Worm (Caenorhabditis elegans): ENCODE data around the gene Y82E9BR.5.

DNA sequence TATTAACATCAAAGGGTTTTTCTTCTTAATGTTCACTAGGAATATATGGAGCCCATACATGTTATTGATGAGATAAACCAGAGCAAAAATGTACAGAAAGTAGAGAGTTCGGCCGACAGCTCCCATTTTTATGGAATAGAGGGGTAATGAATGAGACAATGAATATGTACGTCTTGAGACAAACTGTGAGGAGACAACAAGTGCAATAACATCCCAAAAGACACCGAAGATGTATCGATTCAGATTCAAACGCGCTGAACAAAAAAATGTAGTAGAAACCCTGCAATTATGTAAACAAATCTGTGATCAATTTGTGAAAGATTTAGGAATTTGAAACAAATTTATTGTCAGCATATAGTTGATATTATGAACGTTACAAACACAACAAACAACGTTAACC lies 37.2 kb upstream of the Y82E9BR.5 start:
- TF ChIP-seq nhr-77 (tag; optimal IDR thresholded peaks at IDR 0.05) = no peak
- no peak for TF ChIP-seq aly-2 (tag; optimal IDR thresholded peaks at IDR 0.05)
- TF ChIP-seq nhr-25 (tag; optimal IDR thresholded peaks at IDR 0.05) = no peak
- no peak for TF ChIP-seq ama-1 (optimal IDR thresholded peaks at IDR 0.05)
- TF ChIP-seq dmd-4 (tag; optimal IDR thresholded peaks at IDR 0.05) = no peak
- no peak for TF ChIP-seq unc-62 (GFP tag; optimal IDR thresholded peaks at IDR 0.05)
- TF ChIP-seq elt-3 (tag; optimal IDR thresholded peaks at IDR 0.05) = no peak
- TF ChIP-seq snpc-4 (tag; optimal IDR thresholded peaks at IDR 0.05) = no peak
- no peak for TF ChIP-seq gmeb-1 (tag; optimal IDR thresholded peaks at IDR 0.05)
- no peak for TF ChIP-seq nhr-12 (tag; optimal IDR thresholded peaks at IDR 0.05)
- no peak for TF ChIP-seq lin-13 (GFP tag; optimal IDR thresholded peaks at IDR 0.05)
- TF ChIP-seq fos-1 (tag; optimal IDR thresholded peaks at IDR 0.05) = no peak
- no peak for TF ChIP-seq mdl-1 (tag; optimal IDR thresholded peaks at IDR 0.05)
- no peak for TF ChIP-seq nhr-10 (tag; optimal IDR thresholded peaks at IDR 0.05)
